ENCODE assay signal across 1 fruit fly cellular context in the genomic region with DNA sequence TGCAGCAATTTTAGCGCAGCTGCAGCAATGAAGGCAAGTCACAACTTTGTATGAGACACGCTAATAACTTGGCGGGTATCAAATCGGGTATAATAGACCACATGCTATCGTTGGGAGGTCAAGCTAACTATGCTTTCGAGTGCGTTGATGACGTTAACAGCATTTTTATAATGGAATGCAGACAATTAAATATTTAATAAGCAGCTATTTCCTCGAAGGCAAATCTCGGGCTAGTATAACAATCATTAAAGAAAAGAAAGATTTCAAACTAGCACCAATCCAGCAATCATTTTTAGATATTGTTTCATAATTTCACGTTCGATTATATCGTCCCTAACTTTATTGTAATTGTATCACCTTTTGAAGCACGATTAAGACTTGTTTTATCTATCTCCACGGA.
A peak's percentile ranks its signal among the peaks of the same experiment; 100 is the strongest.
TF ChIP-seq lines count a peak whose summit lies in the region.

No protein-coding gene starts in this region.

TF ChIP-seq in whole organism, prepupa, 60 proteins besides CTCF, POLR2A, EP300 and RAD21 (continued from another document):
- TF ChIP-seq salr (GFP tag; optimal IDR thresholded peaks at IDR 0.05; lab: Kevin White, UChicago) (peak in 1 of 2 experiments; percentile 42), CG8319 (GFP tag; optimal IDR thresholded peaks at IDR 0.05; lab: Kevin White, UChicago) (no peak), fd59A (GFP tag; optimal IDR thresholded peaks at IDR 0.05; lab: Kevin White, UChicago) (no peak), CG4318 (GFP tag; optimal IDR thresholded peaks at IDR 0.05; lab: Kevin White, UChicago) (peak; percentile 43)
